Worm (Caenorhabditis elegans): Measurements from ENCODE around the gene egl-43.

egl-43 gene

DNA sequence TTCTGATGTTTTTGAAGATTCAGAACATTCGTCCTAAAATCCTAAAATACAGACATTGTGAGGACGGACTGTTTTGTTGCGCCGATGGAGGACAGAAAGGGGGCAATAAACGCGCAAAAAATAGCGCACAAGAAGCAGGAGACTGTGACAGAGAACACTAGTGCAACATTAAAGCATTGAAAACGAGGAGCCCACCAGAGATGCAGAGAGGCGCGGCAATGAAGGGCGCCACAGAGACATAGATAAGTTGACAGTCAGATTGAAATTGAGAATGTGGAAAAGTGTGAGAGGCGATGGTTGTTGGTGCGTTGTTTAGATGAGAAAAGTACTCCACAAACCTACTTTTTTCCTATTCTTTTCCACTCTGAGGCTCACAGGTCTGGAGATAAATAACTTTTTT lies 20.0 kb downstream of the egl-43 start, which contains the start of gene aakg-5 (continued):
- TF ChIP-seq dsc-1 (tag; optimal IDR thresholded peaks at IDR 0.05) (peak; percentile 70), tbx-2 (tag; optimal IDR thresholded peaks at IDR 0.05) (peak; percentile 92), ama-1 (optimal IDR thresholded peaks at IDR 0.05) (peak; percentile 17), fkh-10 (GFP tag; optimal IDR thresholded peaks at IDR 0.05) (peak; percentile 37), fkh-8 (tag; optimal IDR thresholded peaks at IDR 0.05) (peak; percentile 57), irx-1 (tag; optimal IDR thresholded peaks at IDR 0.05) (peak; percentile 66), nhr-90 (tag; optimal IDR thresholded peaks at IDR 0.05; ENCODE audit: poor library complexity) (peak; percentile 85), mef-2 (tag; optimal IDR thresholded peaks at IDR 0.05) (no peak), lir-3 (tag; optimal IDR thresholded peaks at IDR 0.05; ENCODE audit: poor library complexity) (peak; percentile 51), mab-9 (GFP tag; IDR thresholded peaks at IDR 0.05) (0 out of 2 replicates have a peak, but pooled peaks have one; percentile 57), efl-1 (optimal IDR thresholded peaks at IDR 0.05) (peak; percentile 84 to 92), efl-1 (GFP tag; optimal IDR thresholded peaks at IDR 0.05 in 1 of 2) (peak; percentile 58 to 94), elt-2 (tag; optimal IDR thresholded peaks at IDR 0.05) (peak; percentile 80), nhr-28 (tag; optimal IDR thresholded peaks at IDR 0.05) (no peak), ztf-11 (tag; optimal IDR thresholded peaks at IDR 0.05) (no peak), nhr-77 (tag; optimal IDR thresholded peaks at IDR 0.05) (peak; percentile 90), tlp-1 (tag; optimal IDR thresholded peaks at IDR 0.05) (no peak), hlh-17 (GFP tag; optimal IDR thresholded peaks at IDR 0.05; ENCODE audit: borderline replicate concordance) (no peak), skn-1 (tag; optimal IDR thresholded peaks at IDR 0.05) (peak; percentile 90), swsn-7 (tag; optimal IDR thresholded peaks at IDR 0.05) (peak; percentile 90), grh-1 (GFP tag; IDR thresholded peaks at IDR 0.05) (peak; percentile 88), unc-30 (tag; optimal IDR thresholded peaks at IDR 0.05) (no peak), Y116A8C.19 (tag; optimal IDR thresholded peaks at IDR 0.05; ENCODE audit: borderline replicate concordance) (no peak), ceh-88 (GFP tag; IDR thresholded peaks at IDR 0.05) (peak; percentile 37; the same call in 1 of the 2 replicates), nhr-47 (tag; optimal IDR thresholded peaks at IDR 0.05) (peak; percentile 88), jun-1 (tag; optimal IDR thresholded peaks at IDR 0.05) (peak; percentile 72), mdl-1 (tag; optimal IDR thresholded peaks at IDR 0.05) (peak in 1 of 2 experiments; percentile 87), pqm-1 (tag; optimal IDR thresholded peaks at IDR 0.05) (no peak), fos-1 (tag; optimal IDR thresholded peaks at IDR 0.05) (peak; percentile 67), nhr-71 (tag; optimal IDR thresholded peaks at IDR 0.05) (peak; percentile 96), sptf-1 (tag; optimal IDR thresholded peaks at IDR 0.05) (no peak), lin-14 (GFP tag; optimal IDR thresholded peaks at IDR 0.05) (peak; percentile 96), nhr-12 (tag; optimal IDR thresholded peaks at IDR 0.05) (no peak), mep-1 (tag; optimal IDR thresholded peaks at IDR 0.05) (peak; percentile 72), snpc-4 (tag; optimal IDR thresholded peaks at IDR 0.05) (peak; percentile 41), C04F5.9 (tag; optimal IDR thresholded peaks at IDR 0.05) (peak; percentile 56), ets-5 (GFP tag; IDR thresholded peaks at IDR 0.05) (no peak), egl-27 (tag; optimal IDR thresholded peaks at IDR 0.05) (peak; percentile 28 to 72), fkh-4 (tag; optimal IDR thresholded peaks at IDR 0.05; ENCODE audit: borderline replicate concordance) (no peak), C34B4.2 (tag; optimal IDR thresholded peaks at IDR 0.05) (no peak), aly-2 (tag; optimal IDR thresholded peaks at IDR 0.05) (no peak), lin-39 (tag; optimal IDR thresholded peaks at IDR 0.05) (peak; percentile 46), nhr-237 (tag; optimal IDR thresholded peaks at IDR 0.05) (peak; percentile 45), unc-86 (tag; optimal IDR thresholded peaks at IDR 0.05) (peak; percentile 77), lin-13 (GFP tag; optimal IDR thresholded peaks at IDR 0.05) (peak; percentile 88), dpl-1 (GFP tag; optimal IDR thresholded peaks at IDR 0.05) (peak; percentile 59 to 66 (median 62)), nhr-76 (tag; optimal IDR thresholded peaks at IDR 0.05) (no peak), nhr-19 (GFP tag; conservative IDR thresholded peaks at IDR 0.05) (peak; percentile 82), C16A3.4 (tag; optimal IDR thresholded peaks at IDR 0.05) (peak; percentile 56), ceh-90 (tag; optimal IDR thresholded peaks at IDR 0.05) (no peak), ceh-8 (GFP tag; optimal IDR thresholded peaks at IDR 0.05) (no peak), zip-4 (GFP tag; optimal IDR thresholded peaks at IDR 0.05) (no peak), blmp-1 (tag; optimal IDR thresholded peaks at IDR 0.05) (peak; percentile 86)
